Fruit fly (Drosophila melanogaster) whole organism, prepupa: ENCODE measurements around the gene CG32373.
A peak's percentile ranks its signal among the peaks of the same experiment; 100 is the strongest.

Experiments used
- Blimp-1 ChIP-seq: fragments of 200-800 bp; sonication (Bioruptor generic); optimal IDR thresholded peaks from 3 replicates; lab custom pipeline; 2017; ENCODE audit warnings: missing biosample characterization, missing genetic modification characterization, mild to moderate bottlenecking, moderate library complexity, missing genetic modification reagents
- CG10669 ChIP-seq: fragments of 200-800 bp; sonication (Bioruptor generic); optimal IDR thresholded peaks from 3 replicates; lab custom pipeline; 2018; ENCODE audit warnings: missing biosample characterization, mild to moderate bottlenecking, missing genetic modification characterization, moderate library complexity
- CG11294 ChIP-seq: fragments of 200-800 bp; sonication (Bioruptor generic); IDR thresholded peaks from 2 replicates; pipeline ENCODE4 v1.3.6; 2022; ENCODE audit warnings: missing biosample characterization, missing genetic modification characterization
- CG11762 ChIP-seq: fragments of 200-800 bp; sonication (Bioruptor generic); optimal IDR thresholded peaks from 3 replicates; lab custom pipeline; 2016; ENCODE audit warnings: missing biosample characterization, missing genetic modification characterization; ENCODE audit not compliant: insufficient read depth
- CG11902 ChIP-seq: fragments of 200-800 bp; sonication (Bioruptor generic); optimal IDR thresholded peaks from 3 replicates; lab custom pipeline; 2016; ENCODE audit warnings: missing biosample characterization, missing genetic modification characterization
- CG15336 ChIP-seq: fragments of 200-800 bp; sonication (Bioruptor generic); IDR thresholded peaks from 2 replicates; pipeline ENCODE4 v1.3.6; 2022; ENCODE audit warnings: missing biosample characterization, missing genetic modification characterization
- CG1621 ChIP-seq: fragments of 200-800 bp; sonication (Bioruptor generic); optimal IDR thresholded peaks from 3 replicates; lab custom pipeline; 2018; ENCODE audit warnings: missing biosample characterization, mild to moderate bottlenecking, missing genetic modification characterization
- CG16779 ChIP-seq: fragments of 200-800 bp; sonication (Bioruptor generic); optimal IDR thresholded peaks from 3 replicates; lab custom pipeline; 2017; ENCODE audit warnings: missing biosample characterization, mild to moderate bottlenecking, missing genetic modification characterization
- CG3032 ChIP-seq: fragments of 200-800 bp; optimal IDR thresholded peaks from 2 replicates; lab custom pipeline; 2019; ENCODE audit warnings: missing biosample characterization, mild to moderate bottlenecking, missing genetic modification characterization, moderate library complexity
- CG31627 ChIP-seq: fragments of 200-800 bp; sonication (Bioruptor generic); optimal IDR thresholded peaks from 3 replicates; lab custom pipeline; 2016; ENCODE audit warnings: missing biosample characterization, missing genetic modification characterization
- CG34406 ChIP-seq: fragments of 200-800 bp; sonication (Bioruptor generic); optimal IDR thresholded peaks from 3 replicates; lab custom pipeline; 2016; ENCODE audit warnings: missing biosample characterization, missing genetic modification characterization
- CG3919 ChIP-seq: fragments of 200-800 bp; sonication (Bioruptor generic); optimal IDR thresholded peaks from 3 replicates; lab custom pipeline; 2016; ENCODE audit warnings: missing biosample characterization, missing genetic modification characterization
- CG6276 ChIP-seq: fragments of 200-800 bp; sonication (Bioruptor generic); optimal IDR thresholded peaks from 2 replicates; lab custom pipeline; 2017; ENCODE audit warnings: missing biosample characterization, mild to moderate bottlenecking, missing genetic modification characterization
- CG6792 ChIP-seq: fragments of 200-800 bp; sonication (Bioruptor generic); optimal IDR thresholded peaks from 3 replicates; lab custom pipeline; 2016; ENCODE audit warnings: missing biosample characterization, missing genetic modification characterization
- CG6808 ChIP-seq: fragments of 200-800 bp; sonication (Bioruptor generic); optimal IDR thresholded peaks from 3 replicates; lab custom pipeline; 2017; ENCODE audit warnings: missing biosample characterization, missing genetic modification characterization, mild to moderate bottlenecking, moderate library complexity, missing genetic modification reagents
- CG6854 ChIP-seq: fragments of 200-800 bp; sonication (Bioruptor generic); optimal IDR thresholded peaks from 2 replicates; lab custom pipeline; 2017; ENCODE audit warnings: missing biosample characterization, mild to moderate bottlenecking, missing genetic modification characterization
- CG8119 ChIP-seq: fragments of 200-800 bp; sonication (Bioruptor generic); IDR thresholded peaks from 3 replicates; pipeline ENCODE4 v1.3.6; 2022; ENCODE audit warnings: missing biosample characterization, missing genetic modification characterization
- CG8632 ChIP-seq: fragments of 200-800 bp; sonication (Bioruptor generic); optimal IDR thresholded peaks from 3 replicates; lab custom pipeline; 2016; ENCODE audit warnings: missing biosample characterization, missing genetic modification characterization
- CG9139 ChIP-seq: fragments of 200-800 bp; sonication (Bioruptor generic); optimal IDR thresholded peaks from 3 replicates; lab custom pipeline; 2017; ENCODE audit warnings: missing biosample characterization, mild to moderate bottlenecking, missing genetic modification characterization
- Eip78C ChIP-seq: fragments of 200-800 bp; sonication (Bioruptor generic); peaks from one replicate; lab custom pipeline; 2016; ENCODE audit warnings: missing biosample characterization, missing genetic modification characterization
- Eip93F ChIP-seq: fragments of 200-800 bp; sonication (Bioruptor generic); optimal IDR thresholded peaks from 2 replicates; lab custom pipeline; 2016; ENCODE audit warnings: missing biosample characterization, mild to moderate bottlenecking, missing genetic modification characterization
- Ets21C ChIP-seq: fragments of 200-800 bp; sonication (Bioruptor generic); optimal IDR thresholded peaks from 3 replicates; lab custom pipeline; 2016; ENCODE audit warnings: missing biosample characterization, missing genetic modification characterization
- Ets96B ChIP-seq: fragments of 200-800 bp; optimal IDR thresholded peaks from 2 replicates; lab custom pipeline; 2019; ENCODE audit warnings: missing biosample characterization, mild to moderate bottlenecking, missing genetic modification characterization, moderate library complexity
- Gug ChIP-seq: fragments of 200-800 bp; sonication (Bioruptor generic); IDR thresholded peaks from 2 replicates; pipeline ENCODE4 v1.3.6; 2022; ENCODE audit warnings: missing biosample characterization, missing genetic modification characterization
- Hr39 ChIP-seq: fragments of 200-800 bp; sonication (Bioruptor generic); optimal IDR thresholded peaks from 2 replicates; lab custom pipeline; 2016; ENCODE audit warnings: missing biosample characterization, missing genetic modification characterization
- Hr4 ChIP-seq: fragments of 200-800 bp; sonication (Bioruptor generic); optimal IDR thresholded peaks from 3 replicates; lab custom pipeline; 2016; ENCODE audit warnings: missing biosample characterization, missing genetic modification characterization
- Lpt ChIP-seq: fragments of 200-800 bp; sonication (Bioruptor generic); optimal IDR thresholded peaks from 3 replicates; lab custom pipeline; 2016; ENCODE audit warnings: missing biosample characterization, missing genetic modification characterization
- OdsH ChIP-seq: fragments of 200-800 bp; sonication (Bioruptor generic); optimal IDR thresholded peaks from 3 replicates; lab custom pipeline; 2016; ENCODE audit warnings: missing biosample characterization, missing genetic modification characterization
- Smox ChIP-seq: fragments of 200-800 bp; sonication (Bioruptor generic); optimal IDR thresholded peaks from 3 replicates; lab custom pipeline; 2016; ENCODE audit warnings: missing biosample characterization, missing genetic modification characterization
- Sox102F ChIP-seq: fragments of 200-800 bp; sonication (Bioruptor generic); optimal IDR thresholded peaks from 2 replicates; lab custom pipeline; 2016; ENCODE audit warnings: missing biosample characterization, mild to moderate bottlenecking, missing genetic modification characterization
- Sox14 ChIP-seq: fragments of 200-800 bp; sonication (Bioruptor generic); optimal IDR thresholded peaks from 3 replicates; lab custom pipeline; 2016; ENCODE audit warnings: missing biosample characterization, missing genetic modification characterization
- Sox15 ChIP-seq: fragments of 200-800 bp; sonication (Bioruptor generic); optimal IDR thresholded peaks from 3 replicates; lab custom pipeline; 2016; ENCODE audit warnings: missing biosample characterization, missing genetic modification characterization
- achi ChIP-seq: fragments of 200-800 bp; sonication (Bioruptor generic); optimal IDR thresholded peaks from 3 replicates; lab custom pipeline; 2016; ENCODE audit warnings: missing biosample characterization, missing genetic modification characterization
- acj6 ChIP-seq: fragments of 200-800 bp; sonication (Bioruptor generic); optimal IDR thresholded peaks from 3 replicates; lab custom pipeline; 2016; ENCODE audit warnings: missing biosample characterization, missing genetic modification characterization
- cyc ChIP-seq: fragments of 200-800 bp; sonication (Bioruptor generic); optimal IDR thresholded peaks from 3 replicates; lab custom pipeline; 2016; ENCODE audit warnings: missing biosample characterization, missing genetic modification characterization
- dac ChIP-seq: fragments of 200-800 bp; sonication (Bioruptor generic); optimal IDR thresholded peaks from 2 replicates; lab custom pipeline; 2017; ENCODE audit warnings: missing biosample characterization, mild to moderate bottlenecking, missing genetic modification characterization
- dsx ChIP-seq: fragments of 200-800 bp; optimal IDR thresholded peaks from 3 replicates; lab custom pipeline; 2019; ENCODE audit warnings: missing biosample characterization, mild to moderate bottlenecking, missing genetic modification characterization, moderate library complexity; ENCODE audit not compliant: poor library complexity, severe bottlenecking
- eg ChIP-seq: fragments of 200-800 bp; sonication (Bioruptor generic); IDR thresholded peaks from 3 replicates; pipeline ENCODE4 v1.3.6; 2022; ENCODE audit warnings: missing biosample characterization, missing genetic modification characterization
- esn ChIP-seq: fragments of 200-800 bp; sonication (Bioruptor generic); optimal IDR thresholded peaks from 2 replicates; lab custom pipeline; 2016; ENCODE audit warnings: missing biosample characterization, mild to moderate bottlenecking, missing genetic modification characterization, moderate library complexity
- fd85E ChIP-seq: fragments of 200-800 bp; sonication (Bioruptor generic); optimal IDR thresholded peaks from 3 replicates; lab custom pipeline; 2016; ENCODE audit warnings: missing biosample characterization, missing genetic modification characterization
- fkh ChIP-seq: fragments of 200-800 bp; sonication (Bioruptor generic); optimal IDR thresholded peaks from 3 replicates; lab custom pipeline; 2017; ENCODE audit warnings: missing biosample characterization, mild to moderate bottlenecking, missing genetic modification characterization, moderate library complexity
- lz ChIP-seq: fragments of 200-800 bp; sonication (Bioruptor generic); optimal IDR thresholded peaks from 3 replicates; lab custom pipeline; 2016; ENCODE audit warnings: missing biosample characterization, missing genetic modification characterization
- net ChIP-seq: fragments of 200-800 bp; sonication (Bioruptor generic); optimal IDR thresholded peaks from 3 replicates; lab custom pipeline; 2016; ENCODE audit warnings: missing biosample characterization, missing genetic modification characterization
- pdm3 ChIP-seq: fragments of 200-800 bp; sonication (Bioruptor generic); optimal IDR thresholded peaks from 3 replicates; lab custom pipeline; 2016; ENCODE audit warnings: missing biosample characterization, missing genetic modification characterization
- spab ChIP-seq: fragments of 200-800 bp; sonication (Bioruptor generic); optimal IDR thresholded peaks from 2 replicates; lab custom pipeline; 2017; ENCODE audit warnings: missing biosample characterization, mild to moderate bottlenecking, missing genetic modification characterization, missing genetic modification reagents
- ss ChIP-seq, 2 experiments: fragments of 200-800 bp; sonication (Bioruptor generic); optimal IDR thresholded peaks; 2 replicates in 1 of 2; 3 replicates in 1 of 2; lab custom pipeline; 2017 to 2018; ENCODE audit warnings: mild to moderate bottlenecking in 2 of 2, missing biosample characterization in 2 of 2, missing genetic modification characterization in 2 of 2, moderate library complexity in 1 of 2
- svp ChIP-seq: fragments of 200-800 bp; sonication (Bioruptor generic); peaks from one replicate; lab custom pipeline; 2016; ENCODE audit warnings: missing biosample characterization, missing genetic modification characterization
- topi ChIP-seq: fragments of 200-800 bp; sonication (Bioruptor generic); optimal IDR thresholded peaks from 3 replicates; lab custom pipeline; 2016; ENCODE audit warnings: missing biosample characterization, missing genetic modification characterization

CG32373 gene

DNA sequence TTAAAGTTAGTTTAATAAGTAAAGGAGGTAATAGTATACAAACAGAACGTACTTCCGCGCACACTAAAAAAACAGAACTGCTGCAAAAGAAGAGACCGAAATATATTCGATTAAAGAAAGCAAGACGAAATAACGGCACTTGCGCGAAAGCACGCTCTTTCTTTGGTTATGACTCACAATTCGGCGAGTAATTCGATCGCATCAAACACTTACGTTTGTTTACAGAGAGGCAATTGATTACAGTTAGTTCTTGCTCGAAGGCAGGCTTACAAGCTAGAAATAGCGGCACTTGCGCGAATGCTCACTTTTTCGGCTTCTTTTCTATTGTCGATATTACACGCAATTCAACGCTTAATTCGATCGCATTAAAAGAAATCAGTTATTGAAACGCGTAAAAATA is at the start of gene CG32373:
Gene CG32373, plus strand, starts transcription at position 301 of the 400 bp plus-strand sequence.
- TF ChIP-seq Eip93F (GFP tag; lab: Kevin White, UChicago) = no peak
- no peak for TF ChIP-seq CG9139 (GFP tag; lab: Kevin White, UChicago)
- no peak for TF ChIP-seq Eip78C (GFP tag; lab: Kevin White, UChicago)

DNA sequence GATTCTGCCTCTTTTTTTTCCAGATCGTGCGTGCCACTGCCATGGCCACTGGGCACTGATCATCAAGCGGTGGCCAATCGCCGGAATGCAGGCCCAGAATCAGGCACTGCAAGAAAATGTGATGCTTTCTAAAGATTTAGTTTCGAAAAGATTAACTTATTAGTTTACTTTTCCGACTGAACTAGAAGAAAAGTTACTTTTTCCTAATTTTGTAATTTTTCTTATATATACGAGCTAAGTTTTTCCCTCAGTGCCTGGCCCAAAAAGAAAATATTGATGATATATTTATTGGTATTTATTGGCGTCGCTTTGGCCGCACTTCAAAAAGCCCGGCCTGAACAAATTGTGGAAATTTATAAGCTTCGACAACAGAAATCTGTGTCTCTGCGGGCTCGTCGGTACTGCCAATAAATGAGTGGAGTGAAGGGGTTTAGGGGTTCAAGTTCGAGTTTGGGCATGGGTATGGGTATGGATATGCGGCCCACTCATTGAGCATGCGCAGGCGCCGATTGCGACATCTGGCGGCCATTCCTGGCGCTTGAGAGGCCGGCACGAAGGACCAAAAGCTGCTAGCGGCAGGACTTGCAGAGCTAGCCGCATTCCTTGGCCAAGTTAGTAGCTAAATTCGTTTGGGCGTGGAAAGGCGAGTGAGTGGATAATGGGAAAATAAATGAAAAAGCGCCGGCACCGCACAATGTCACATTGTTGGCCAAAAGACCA is 49.1 kb upstream of the CG32373 start:
- TF ChIP-seq CG8119 (GFP tag; lab: Robert Waterston, UW) = peak; percentile 54; the same call in 1 of the 3 replicates
- peak; percentile 66 for TF ChIP-seq CG3032 (tag; lab: Kevin White, UChicago)
- TF ChIP-seq CG11902 = peak; percentile 41
- TF ChIP-seq Ets21C = peak; percentile 44
- no peak for TF ChIP-seq fd85E (GFP tag; lab: Kevin White, UChicago)
- peak; percentile 81 for TF ChIP-seq esn
- TF ChIP-seq Hr4 (GFP tag; lab: Kevin White, UChicago) = peak; percentile 22
- peak; percentile 68 for TF ChIP-seq achi
- no peak for TF ChIP-seq fkh
- peak; percentile 61 for TF ChIP-seq CG6792 (GFP tag; lab: Kevin White, UChicago)
- peak; percentile 67 for TF ChIP-seq OdsH (GFP tag; lab: Kevin White, UChicago)
- TF ChIP-seq Sox102F (GFP tag; lab: Kevin White, UChicago) = peak; percentile 70
- TF ChIP-seq Hr39 (GFP tag; lab: Kevin White, UChicago) = peak; percentile 65
- TF ChIP-seq CG34406 (GFP tag; lab: Kevin White, UChicago) = peak; percentile 60
- TF ChIP-seq CG11294 = no peak
- TF ChIP-seq CG1621 (tag; lab: Kevin White, UChicago) = peak; percentile 17
- TF ChIP-seq lz (GFP tag; lab: Kevin White, UChicago) = peak; percentile 67
- TF ChIP-seq spab (GFP tag; lab: Kevin White, UChicago) = peak; percentile 70
- peak; percentile 68 for TF ChIP-seq topi (GFP tag; lab: Kevin White, UChicago)
- TF ChIP-seq dsx (GFP tag; lab: Kevin White, UChicago) = peak; percentile 39
- TF ChIP-seq CG6854 (GFP tag; lab: Kevin White, UChicago) = peak; percentile 8
- peak; percentile 70 for TF ChIP-seq Smox
- peak; percentile 50 for TF ChIP-seq acj6 (GFP tag; lab: Kevin White, UChicago)
- peak; percentile 89 for TF ChIP-seq svp (GFP tag; lab: Kevin White, UChicago)
- TF ChIP-seq net (GFP tag; lab: Kevin White, UChicago) = peak; percentile 57
- peak; percentile 54 for TF ChIP-seq Sox14 (GFP tag; lab: Kevin White, UChicago)
- TF ChIP-seq dac = no peak
- peak; percentile 66 for TF ChIP-seq cyc (GFP tag; lab: Kevin White, UChicago)
- TF ChIP-seq CG6808 (GFP tag; lab: Kevin White, UChicago) = peak; percentile 62
- TF ChIP-seq Sox15 (GFP tag; lab: Kevin White, UChicago) = peak; percentile 22
- TF ChIP-seq Gug (GFP tag; lab: Robert Waterston, UW) = no peak
- TF ChIP-seq Eip93F (GFP tag; lab: Kevin White, UChicago) = no peak
- peak; percentile 67 for TF ChIP-seq Ets96B
- peak; percentile 24 for TF ChIP-seq Blimp-1 (GFP tag; lab: Kevin White, UChicago)
- peak; percentile 61 for TF ChIP-seq CG8632 (GFP tag; lab: Kevin White, UChicago)
- peak; percentile 51 for TF ChIP-seq CG10669 (GFP tag; lab: Kevin White, UChicago)
- TF ChIP-seq CG9139 (GFP tag; lab: Kevin White, UChicago) = peak; percentile 38
- peak; percentile 70 to 85 for TF ChIP-seq ss (GFP tag; optimal IDR thresholded peaks at IDR 0.05; lab: Kevin White, UChicago)
- peak; percentile 44 for TF ChIP-seq CG15336 (GFP tag; lab: Robert Waterston, UW)
- peak; percentile 70 for TF ChIP-seq CG3919 (GFP tag; lab: Kevin White, UChicago)
- peak; percentile 27 for TF ChIP-seq Lpt (GFP tag; lab: Kevin White, UChicago)
- TF ChIP-seq CG6276 (GFP tag; lab: Kevin White, UChicago) = no peak
- TF ChIP-seq eg (GFP tag; lab: Robert Waterston, UW) = 0 out of 3 replicates have a peak, but pooled peaks have one; percentile 45
- peak; percentile 64 for TF ChIP-seq CG31627
- peak; percentile 31 for TF ChIP-seq CG11762 (GFP tag; lab: Kevin White, UChicago)
- no peak for TF ChIP-seq CG16779 (tag; lab: Kevin White, UChicago)
- peak; percentile 65 for TF ChIP-seq pdm3 (GFP tag; lab: Kevin White, UChicago)
